Worm (Caenorhabditis elegans) whole organism, young adult: ENCODE measurements around the gene cyp-37A1.

Experiments
- T07F8.4 ChIP-seq: sonication (generic microtip); optimal IDR thresholded peaks from 2 replicates; lab custom pipeline; 2016; ENCODE audit warnings: mild to moderate bottlenecking, missing genetic modification characterization, moderate library complexity, missing compliant biosample characterization
- ceh-27 ChIP-seq: fragments of 200-800 bp; sonication (Bioruptor generic); optimal IDR thresholded peaks from 2 replicates; lab custom pipeline; 2018; ENCODE audit warnings: mild to moderate bottlenecking, missing genetic modification characterization, moderate library complexity, missing compliant biosample characterization
- ceh-91 ChIP-seq: fragments of 200-800 bp; sonication (Bioruptor generic); IDR thresholded peaks from 2 replicates; pipeline ENCODE4 v1.3.6; 2022; ENCODE audit warnings: missing genetic modification reagents, missing genetic modification characterization, missing compliant biosample characterization
- unc-62 ChIP-seq: fragments of 150-350 bp; optimal IDR thresholded peaks from 2 replicates; lab custom pipeline; 2014; ENCODE audit warnings: missing biosample characterization, missing genetic modification reagents, missing genetic modification characterization

DNA sequence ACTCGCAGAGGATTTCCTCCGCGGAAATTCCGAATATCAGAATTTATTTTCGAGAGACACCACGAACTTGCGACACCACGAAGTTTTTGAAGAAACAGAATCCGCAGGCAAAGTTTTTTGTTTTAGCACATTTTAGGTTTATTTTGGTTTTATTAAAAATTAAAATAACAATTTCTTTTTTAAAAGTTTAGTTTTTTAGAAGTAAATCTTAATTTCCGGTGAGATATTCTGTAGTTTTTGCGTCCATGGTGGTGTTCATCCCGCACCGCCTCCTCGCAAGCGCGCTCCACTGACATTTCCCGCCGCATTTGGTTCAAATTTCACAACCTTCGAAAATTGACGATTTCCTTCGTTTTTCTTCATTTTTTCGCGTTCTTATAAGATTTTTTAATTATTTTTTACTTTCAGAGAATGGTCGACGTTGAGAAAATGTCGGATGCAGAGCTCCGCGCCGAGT is 46.3 kb upstream of the cyp-37A1 start, which contains the start of gene lem-2:
- TF ChIP-seq T07F8.4 = peak; percentile 15
- peak; percentile 65 for TF ChIP-seq ceh-91
- no peak for TF ChIP-seq unc-62 (GFP tag; lab: Kevin White, UChicago)
- TF ChIP-seq ceh-27 (GFP tag; lab: Kevin White, UChicago) = peak; percentile 74
